Fruit fly (Drosophila melanogaster) whole organism, wandering third instar larva: Measurements from ENCODE around the gene Phb1.

Experiments used
- Abd-B ChIP-seq: fragments of >200 bp; optimal IDR thresholded peaks from 2 replicates; lab custom pipeline; 2017; ENCODE audit warnings: missing biosample characterization, missing genetic modification characterization
- CG32264 ChIP-seq: fragments of 200-800 bp; sonication (Bioruptor generic); optimal IDR thresholded peaks from 2 replicates; lab custom pipeline; 2016; ENCODE audit warnings: missing biosample characterization, missing genetic modification characterization
- CG9705 ChIP-seq: fragments of 200-800 bp; sonication (Bioruptor generic); optimal IDR thresholded peaks from 2 replicates; lab custom pipeline; 2018; ENCODE audit warnings: missing biosample characterization, mild to moderate bottlenecking, missing genetic modification characterization
- CrebA ChIP-seq: fragments of 200-800 bp; sonication (Bioruptor generic); optimal IDR thresholded peaks from 2 replicates; lab custom pipeline; 2016; ENCODE audit warnings: missing biosample characterization, mild to moderate bottlenecking, missing genetic modification characterization, borderline replicate concordance
- Dfd ChIP-seq: fragments of >200 bp; optimal IDR thresholded peaks from 2 replicates; lab custom pipeline; 2017; ENCODE audit warnings: missing biosample characterization, missing genetic modification characterization
- Dif ChIP-seq: fragments of 200-275, 200-300 bp; sonication (Bioruptor generic); optimal IDR thresholded peaks from 2 replicates; lab custom pipeline; 2018; ENCODE audit warnings: missing biosample characterization, missing genetic modification characterization; ENCODE audit not compliant: partially characterized antibody
- GATAd ChIP-seq: sonication (Bioruptor generic); optimal IDR thresholded peaks from 2 replicates; lab custom pipeline; 2016; ENCODE audit warnings: missing biosample characterization, missing genetic modification characterization
- HLH106 ChIP-seq: fragments of 200-800 bp; optimal IDR thresholded peaks from 3 replicates; lab custom pipeline; 2019; ENCODE audit warnings: missing biosample characterization, mild to moderate bottlenecking, missing genetic modification characterization, moderate library complexity
- Hnf4 ChIP-seq: fragments of 200-800 bp; sonication (Bioruptor generic); optimal IDR thresholded peaks from 2 replicates; lab custom pipeline; 2016; ENCODE audit warnings: missing biosample characterization, mild to moderate bottlenecking, missing genetic modification characterization
- Hr78 ChIP-seq: fragments of >200 bp; optimal IDR thresholded peaks from 2 replicates; lab custom pipeline; 2017; ENCODE audit warnings: missing biosample characterization, missing genetic modification characterization
- Hr83 ChIP-seq: fragments of 200-300 bp; sonication (Bioruptor generic); optimal IDR thresholded peaks from 2 replicates; lab custom pipeline; 2016; ENCODE audit warnings: missing biosample characterization, mild to moderate bottlenecking, missing genetic modification characterization, moderate library complexity; ENCODE audit not compliant: poor library complexity, severe bottlenecking
- Jra ChIP-seq: sonication (Bioruptor generic); optimal IDR thresholded peaks from 2 replicates; lab custom pipeline; 2016; ENCODE audit warnings: missing biosample characterization, missing genetic modification characterization
- Mio ChIP-seq: sonication (Bioruptor generic); optimal IDR thresholded peaks from 2 replicates; lab custom pipeline; 2016; ENCODE audit warnings: missing biosample characterization, missing genetic modification characterization
- Myc ChIP-seq: fragments of >200 bp; optimal IDR thresholded peaks from 2 replicates; lab custom pipeline; 2017
- N ChIP-seq: fragments of >200 bp; optimal IDR thresholded peaks from 2 replicates; lab custom pipeline; 2018; ENCODE audit warnings: missing biosample characterization, missing external identifiers, missing genetic modification characterization
- OdsH ChIP-seq: fragments of 200-800 bp; sonication (Bioruptor generic); optimal IDR thresholded peaks from 2 replicates; lab custom pipeline; 2016; ENCODE audit warnings: missing biosample characterization, mild to moderate bottlenecking, missing genetic modification characterization
- Rel ChIP-seq, 2 experiments: fragments of 200-800 bp; sonication (Bioruptor generic) in 1 of 2; optimal IDR thresholded peaks; 2 replicates in 1 of 2; 3 replicates in 1 of 2; lab custom pipeline; 2016 to 2019; ENCODE audit warnings: mild to moderate bottlenecking in 2 of 2, missing biosample characterization in 2 of 2, missing genetic modification characterization in 2 of 2, moderate library complexity in 1 of 2
- Sp1 ChIP-seq: fragments of 200-800 bp; sonication (Bioruptor generic); optimal IDR thresholded peaks from 3 replicates; lab custom pipeline; 2019; ENCODE audit warnings: missing biosample characterization, mild to moderate bottlenecking, missing genetic modification characterization, moderate library complexity
- Vsx2 ChIP-seq: fragments of 200-300, 225-300 bp; sonication (Bioruptor generic); optimal IDR thresholded peaks from 2 replicates; lab custom pipeline; 2018; ENCODE audit warnings: missing biosample characterization, missing genetic modification characterization; ENCODE audit not compliant: partially characterized antibody
- br ChIP-seq: fragments of 200-800 bp; sonication (Bioruptor generic); optimal IDR thresholded peaks from 2 replicates; lab custom pipeline; 2016; ENCODE audit warnings: missing biosample characterization, missing genetic modification characterization
- brk ChIP-seq: fragments of 200-800 bp; sonication (Bioruptor generic); optimal IDR thresholded peaks from 2 replicates; lab custom pipeline; 2016; ENCODE audit warnings: missing biosample characterization, mild to moderate bottlenecking, missing genetic modification characterization
- dl ChIP-seq, 2 experiments: fragments of 175-275, 200-275 bp in 1 of 2; fragments of 200-275 bp in 1 of 2; sonication (Bioruptor generic); optimal IDR thresholded peaks; lab custom pipeline; 2018; ENCODE audit warnings: mild to moderate bottlenecking in 2 of 2, missing biosample characterization in 2 of 2, missing genetic modification characterization in 2 of 2, moderate library complexity in 2 of 2; ENCODE audit not compliant: partially characterized antibody in 2 of 2, insufficient read depth in 1 of 2
- dmrt93B ChIP-seq: fragments of 200-800 bp; sonication (Bioruptor generic); optimal IDR thresholded peaks from 2 replicates; lab custom pipeline; 2018; ENCODE audit warnings: missing biosample characterization, mild to moderate bottlenecking, missing genetic modification characterization
- dsf ChIP-seq: sonication (Bioruptor generic); optimal IDR thresholded peaks from 2 replicates; lab custom pipeline; 2016; ENCODE audit warnings: missing biosample characterization, missing genetic modification characterization, borderline replicate concordance
- ey ChIP-seq: fragments of 200-800 bp; sonication (Bioruptor generic); optimal IDR thresholded peaks from 2 replicates; lab custom pipeline; 2016; ENCODE audit warnings: missing biosample characterization, missing genetic modification characterization
- foxo ChIP-seq, 2 experiments: fragments of 200-800 bp; sonication (Bioruptor generic); optimal IDR thresholded peaks; 2 replicates in 1 of 2; 3 replicates in 1 of 2; lab custom pipeline; 2016 to 2017; ENCODE audit warnings: missing biosample characterization in 2 of 2, missing genetic modification characterization in 2 of 2
- fru ChIP-seq: fragments of 200-800 bp; sonication (Bioruptor generic); optimal IDR thresholded peaks from 3 replicates; lab custom pipeline; 2016; ENCODE audit warnings: missing biosample characterization, mild to moderate bottlenecking, missing genetic modification characterization
- h ChIP-seq: fragments of 200-800 bp; sonication (Bioruptor generic); optimal IDR thresholded peaks from 3 replicates; lab custom pipeline; 2016; ENCODE audit warnings: missing biosample characterization, mild to moderate bottlenecking, missing genetic modification characterization
- jim ChIP-seq: fragments of 175-275, 200-325 bp; sonication (Bioruptor generic); optimal IDR thresholded peaks from 2 replicates; lab custom pipeline; 2016; ENCODE audit warnings: missing biosample characterization, mild to moderate bottlenecking, missing genetic modification characterization
- lola ChIP-seq: fragments of >200 bp; optimal IDR thresholded peaks from 2 replicates; lab custom pipeline; 2017; ENCODE audit warnings: missing biosample characterization, missing genetic modification characterization
- pan ChIP-seq: fragments of >200 bp; optimal IDR thresholded peaks from 2 replicates; lab custom pipeline; 2017
- psq ChIP-seq: fragments of 200-800 bp; sonication (Bioruptor generic); optimal IDR thresholded peaks from 3 replicates; lab custom pipeline; 2017; ENCODE audit warnings: missing biosample characterization, mild to moderate bottlenecking, missing genetic modification characterization, moderate library complexity
- rgr ChIP-seq: fragments of 200-800 bp; sonication (Bioruptor generic); optimal IDR thresholded peaks from 3 replicates; lab custom pipeline; 2016; ENCODE audit warnings: missing biosample characterization, mild to moderate bottlenecking, missing genetic modification characterization
- sage ChIP-seq: fragments of 200-800 bp; sonication (Bioruptor generic); optimal IDR thresholded peaks from 2 replicates; lab custom pipeline; 2016; ENCODE audit warnings: missing biosample characterization, mild to moderate bottlenecking, missing genetic modification characterization
- sv ChIP-seq: fragments of 200-800 bp; sonication (Bioruptor generic); optimal IDR thresholded peaks from 3 replicates; lab custom pipeline; 2016; ENCODE audit warnings: missing biosample characterization, missing genetic modification characterization
- tai ChIP-seq: sonication (Bioruptor generic); optimal IDR thresholded peaks from 2 replicates; lab custom pipeline; 2016; ENCODE audit warnings: missing biosample characterization, missing genetic modification characterization
- usp ChIP-seq: fragments of >200 bp; optimal IDR thresholded peaks from 2 replicates; lab custom pipeline; 2017; ENCODE audit warnings: missing biosample characterization, missing genetic modification characterization
- woc ChIP-seq: sonication (Bioruptor generic); optimal IDR thresholded peaks from 2 replicates; lab custom pipeline; 2016; ENCODE audit warnings: missing biosample characterization, mild to moderate bottlenecking, missing genetic modification characterization

The Phb1 gene

dm6 chr2L:19164933-19165813 lies 41.5 kb upstream of the Phb1 start:
- TF ChIP-seq Myc (lab: Kevin White, UChicago) (no peak), CrebA (no peak), GATAd (GFP tag; lab: Kevin White, UChicago) (no peak), usp (GFP tag; lab: Kevin White, UChicago) (no peak), Vsx2 (no peak), Hr83 (GFP tag; lab: Kevin White, UChicago) (no peak), dsf (peak; percentile 35), Dif (GFP tag; lab: Kevin White, UChicago) (peak; percentile 64), pan (no peak), fru (GFP tag; lab: Kevin White, UChicago) (peak; percentile 97), N (GFP tag; lab: Kevin White, UChicago) (no peak), Jra (GFP tag; lab: Kevin White, UChicago) (peak; percentile 84), Dfd (GFP tag; lab: Kevin White, UChicago) (peak; percentile 40), Sp1 (GFP tag; lab: Kevin White, UChicago) (peak; percentile 92), OdsH (GFP tag; lab: Kevin White, UChicago) (peak; percentile 96), sage (GFP tag; lab: Kevin White, UChicago) (peak; percentile 87), Hnf4 (peak; percentile 89), rgr (GFP tag; lab: Kevin White, UChicago) (peak; percentile 96), Rel (GFP tag; optimal IDR thresholded peaks at IDR 0.05; lab: Kevin White, UChicago) (peak; percentile 40), Rel (tag; optimal IDR thresholded peaks at IDR 0.05; lab: Kevin White, UChicago) (peak; percentile 51), woc (GFP tag; lab: Kevin White, UChicago) (peak; percentile 89), dmrt93B (peak; percentile 82), h (GFP tag; lab: Kevin White, UChicago) (peak; percentile 96), sv (peak; percentile 95), Mio (GFP tag; lab: Kevin White, UChicago) (no peak), HLH106 (peak; percentile 91), ey (GFP tag; lab: Kevin White, UChicago) (peak; percentile 95), Abd-B (GFP tag; lab: Kevin White, UChicago) (no peak), CG9705 (GFP tag; lab: Kevin White, UChicago) (peak; percentile 75), tai (GFP tag; lab: Kevin White, UChicago) (peak; percentile 89), lola (GFP tag; lab: Kevin White, UChicago) (no peak), CG32264 (GFP tag; lab: Kevin White, UChicago) (peak; percentile 81), dl (GFP tag; optimal IDR thresholded peaks at IDR 0.05; lab: Kevin White, UChicago; ENCODE audit: insufficient read depth in 1 of 2, partially characterized antibody in 2 of 2) (peak; percentile 41 to 42), br (peak; percentile 89), foxo (GFP tag; optimal IDR thresholded peaks at IDR 0.05; lab: Kevin White, UChicago) (peak; percentile 79 to 96), psq (GFP tag; lab: Kevin White, UChicago) (peak; percentile 92), jim (no peak), Hr78 (GFP tag; lab: Kevin White, UChicago) (no peak), brk (GFP tag; lab: Kevin White, UChicago) (peak; percentile 94)

- TF ChIP-seq foxo (GFP tag; optimal IDR thresholded peaks at IDR 0.05; lab: Kevin White, UChicago) (no peak), Rel (GFP tag; optimal IDR thresholded peaks at IDR 0.05; lab: Kevin White, UChicago) (no peak), Rel (tag; optimal IDR thresholded peaks at IDR 0.05; lab: Kevin White, UChicago) (no peak), jim (no peak), br (no peak), Abd-B (GFP tag; lab: Kevin White, UChicago) (no peak), Myc (lab: Kevin White, UChicago) (no peak)
These were observed 40.3 kb upstream of the Phb1 start for dm6 chr2L:19163975-19164371.
